Fruit fly (Drosophila melanogaster): ENCODE data around the gene CG14453.

dm6 chr3L:22646007-22646406 is 47.9 kb upstream of the CG14453 start, which contains the start of gene CG33767:
- TF ChIP-seq CG12744 (GFP tag; optimal IDR thresholded peaks at IDR 0.05) (no peak), Chrac-16 (GFP tag; optimal IDR thresholded peaks at IDR 0.05) (no peak)

Measured in whole organism, embryonic.